Worm (Caenorhabditis elegans): Measurements from ENCODE around the gene sre-15.

ce11 chrIV:12202949-12203348, 41.7 kb downstream of the sre-15 start, which contains the start of gene F35G2.1:
- TF ChIP-seq R02D3.7 (tag; optimal IDR thresholded peaks at IDR 0.05) (no peak), F13H6.1 (tag; optimal IDR thresholded peaks at IDR 0.05) (no peak), peb-1 (tag; optimal IDR thresholded peaks at IDR 0.05) (no peak), nhr-237 (tag; optimal IDR thresholded peaks at IDR 0.05) (no peak), unc-62 (GFP tag; optimal IDR thresholded peaks at IDR 0.05) (no peak), snpc-4 (tag; optimal IDR thresholded peaks at IDR 0.05) (no peak), lin-39 (tag; optimal IDR thresholded peaks at IDR 0.05) (no peak), ama-1 (optimal IDR thresholded peaks at IDR 0.05) (no peak), lin-13 (GFP tag; optimal IDR thresholded peaks at IDR 0.05) (no peak), fos-1 (tag; optimal IDR thresholded peaks at IDR 0.05) (no peak), lsy-2 (tag; optimal IDR thresholded peaks at IDR 0.05) (no peak)

Measured in whole organism, L2 larva.